Fruit fly (Drosophila melanogaster): ENCODE results near the gene CG10359.

CG10359 gene

dm6 chr3L:3632500-3633183, 20.6 kb downstream of the CG10359 start (continued):
- no peak for TF ChIP-seq fd102C (GFP tag; optimal IDR thresholded peaks at IDR 0.05)
- peak; percentile 79 for TF ChIP-seq gsb (GFP tag; IDR thresholded peaks at IDR 0.05)
- peak; percentile 48 for TF ChIP-seq Jarid2 (GFP tag; optimal IDR thresholded peaks at IDR 0.05)
- TF ChIP-seq CG12769 (tag; optimal IDR thresholded peaks at IDR 0.05), result no peak
- TF ChIP-seq CG4328 (GFP tag; optimal IDR thresholded peaks at IDR 0.05), result peak; percentile 55
- TF ChIP-seq Atf-2 (GFP tag; optimal IDR thresholded peaks at IDR 0.05), result no peak
- TF ChIP-seq Meics (GFP tag; optimal IDR thresholded peaks at IDR 0.05), result peak; percentile 87
- TF ChIP-seq sd (tag; optimal IDR thresholded peaks at IDR 0.05), result peak; percentile 54
- TF ChIP-seq CG4360 (GFP tag; IDR thresholded peaks at IDR 0.05), result peak; percentile 34; the same call in 1 of the 2 replicates
- TF ChIP-seq CG33557 (GFP tag; optimal IDR thresholded peaks at IDR 0.05), result no peak
- peak; percentile 40 to 87 for TF ChIP-seq dpn (GFP tag; optimal IDR thresholded peaks at IDR 0.05)
- TF ChIP-seq CG10462 (GFP tag; optimal IDR thresholded peaks at IDR 0.05), result peak; percentile 70
- TF ChIP-seq eyg (GFP tag; optimal IDR thresholded peaks at IDR 0.05), result no peak
- peak in 1 of 2 experiments; percentile 6 for TF ChIP-seq Hr78 (GFP tag; optimal IDR thresholded peaks at IDR 0.05)
- TF ChIP-seq CG10366 (GFP tag; IDR thresholded peaks at IDR 0.05), result peak; percentile 91
- peak; percentile 89 for TF ChIP-seq tgo (GFP tag; IDR thresholded peaks at IDR 0.05)
- peak; percentile 77 for TF ChIP-seq CG32772 (GFP tag; IDR thresholded peaks at IDR 0.05)
- peak; percentile 73 for TF ChIP-seq ap (GFP tag; IDR thresholded peaks at IDR 0.05)
- TF ChIP-seq CG1832 (GFP tag; optimal IDR thresholded peaks at IDR 0.05), result peak; percentile 9
- TF ChIP-seq D (optimal IDR thresholded peaks at IDR 0.05), result no peak
- TF ChIP-seq D (GFP tag; optimal IDR thresholded peaks at IDR 0.05), result peak; percentile 48
- TF ChIP-seq CG13123 (GFP tag; optimal IDR thresholded peaks at IDR 0.05), result peak; percentile 57
- TF ChIP-seq chm (GFP tag; IDR thresholded peaks at IDR 0.05), result no peak
- TF ChIP-seq zen (tag; optimal IDR thresholded peaks at IDR 0.05), result peak; percentile 1
- TF ChIP-seq slou (GFP tag; optimal IDR thresholded peaks at IDR 0.05), result peak; percentile 80
- peak; percentile 48; the same call in 1 of the 2 replicates for TF ChIP-seq dimm (GFP tag; IDR thresholded peaks at IDR 0.05)
- no peak for TF ChIP-seq Dll (GFP tag; IDR thresholded peaks at IDR 0.05; ENCODE audit: partially characterized antibody)
- peak; percentile 87 for TF ChIP-seq Ada2b (GFP tag; IDR thresholded peaks at IDR 0.05)
- peak; percentile 81; the same call in 2 of the 3 replicates for TF ChIP-seq CG11093 (GFP tag; IDR thresholded peaks at IDR 0.05)
- peak; percentile 62 for TF ChIP-seq CrebB (tag; optimal IDR thresholded peaks at IDR 0.05)
- no peak for TF ChIP-seq CG7987 (GFP tag; optimal IDR thresholded peaks at IDR 0.05)
- TF ChIP-seq CG11398 (GFP tag; optimal IDR thresholded peaks at IDR 0.05), result no peak
- TF ChIP-seq Hr39 (optimal IDR thresholded peaks at IDR 0.05), result no peak
- peak; percentile 79; the same call in 1 of the 2 replicates for TF ChIP-seq klu (GFP tag; IDR thresholded peaks at IDR 0.05)
- peak; percentile 88 for TF ChIP-seq CG32532 (GFP tag; IDR thresholded peaks at IDR 0.05)
- TF ChIP-seq p53 (GFP tag; optimal IDR thresholded peaks at IDR 0.05), result no peak
- peak; percentile 82 for TF ChIP-seq wor (GFP tag; IDR thresholded peaks at IDR 0.05)
- peak; percentile 65 for TF ChIP-seq Ravus (GFP tag; IDR thresholded peaks at IDR 0.05)
- TF ChIP-seq Dfd (GFP tag; optimal IDR thresholded peaks at IDR 0.05), result no peak
- no peak for TF ChIP-seq yki (optimal IDR thresholded peaks at IDR 0.05)
- TF ChIP-seq Asciz (GFP tag; optimal IDR thresholded peaks at IDR 0.05), result peak; percentile 50
- TF ChIP-seq Sin3A (optimal IDR thresholded peaks at IDR 0.05), result no peak
